Worm (Caenorhabditis elegans) whole organism, L2 larva: ENCODE data around the gene abhd-5.2.

Experiments
- C34F6.9 ChIP-seq: fragments of 150-350 bp; optimal IDR thresholded peaks from 2 replicates; lab custom pipeline; 2014; ENCODE audit warnings: missing biosample characterization, missing genetic modification characterization
- F13H6.1 ChIP-seq: sonication (generic microtip); optimal IDR thresholded peaks from 2 replicates; lab custom pipeline; 2016; ENCODE audit warnings: missing genetic modification characterization, missing compliant biosample characterization
- Y55F3AM.14 ChIP-seq: fragments of 200-800 bp; sonication (Bioruptor generic); optimal IDR thresholded peaks from 2 replicates; lab custom pipeline; 2018; ENCODE audit warnings: mild to moderate bottlenecking, missing genetic modification characterization, missing compliant biosample characterization
- ZK546.5 ChIP-seq: sonication (generic microtip); optimal IDR thresholded peaks from 2 replicates; lab custom pipeline; 2017; ENCODE audit warnings: missing biosample characterization, missing genetic modification characterization
- alr-1 ChIP-seq: fragments of 150-350 bp; optimal IDR thresholded peaks from 2 replicates; lab custom pipeline; 2014; ENCODE audit warnings: missing biosample characterization, missing genetic modification characterization
- aly-2 ChIP-seq: fragments of 150-350 bp; optimal IDR thresholded peaks from 2 replicates; lab custom pipeline; 2014; ENCODE audit warnings: missing biosample characterization, missing genetic modification characterization
- ama-1 ChIP-seq: fragments of 150-350 bp; optimal IDR thresholded peaks from 2 replicates; lab custom pipeline; 2018; ENCODE audit warnings: inconsistent platforms
- blmp-1 ChIP-seq: sonication (generic microtip); optimal IDR thresholded peaks from 2 replicates; lab custom pipeline; 2017; ENCODE audit warnings: missing genetic modification characterization, mild to moderate bottlenecking, missing compliant biosample characterization, antibody characterized with exemption, moderate library complexity; ENCODE audit not compliant: insufficient read depth
- ceh-82 ChIP-seq: fragments of 150-350 bp; optimal IDR thresholded peaks from 2 replicates; lab custom pipeline; 2014; ENCODE audit warnings: missing biosample characterization, missing genetic modification characterization
- crh-2 ChIP-seq: sonication (generic microtip); optimal IDR thresholded peaks from 2 replicates; lab custom pipeline; 2017; ENCODE audit warnings: missing biosample characterization, missing genetic modification characterization
- dmd-4 ChIP-seq: sonication (generic microtip); optimal IDR thresholded peaks from 2 replicates; lab custom pipeline; 2017; ENCODE audit warnings: missing biosample characterization, missing genetic modification characterization
- egl-27 ChIP-seq: sonication (generic microtip); optimal IDR thresholded peaks from 3 replicates; lab custom pipeline; 2017; ENCODE audit warnings: missing biosample characterization, missing genetic modification reagents, missing genetic modification characterization
- elt-1 ChIP-seq: fragments of 150-350 bp; optimal IDR thresholded peaks from 2 replicates; lab custom pipeline; 2014; ENCODE audit warnings: missing biosample characterization, missing genetic modification characterization
- elt-3 ChIP-seq: sonication (generic microtip); optimal IDR thresholded peaks from 2 replicates; lab custom pipeline; 2017; ENCODE audit warnings: missing biosample characterization, missing genetic modification characterization
- fos-1 ChIP-seq: fragments of 150-350 bp; optimal IDR thresholded peaks from 2 replicates; lab custom pipeline; 2014; ENCODE audit warnings: missing biosample characterization, missing genetic modification characterization
- lin-11 ChIP-seq: fragments of 150-350 bp; sonication (generic microtip); optimal IDR thresholded peaks from 2 replicates; lab custom pipeline; 2014; ENCODE audit warnings: missing biosample characterization, missing genetic modification characterization, inconsistent platforms, mixed read lengths
- lin-13 ChIP-seq: fragments of 150-350 bp; optimal IDR thresholded peaks from 2 replicates; lab custom pipeline; 2014; ENCODE audit warnings: missing biosample characterization, missing genetic modification reagents, missing genetic modification characterization
- lin-39 ChIP-seq: fragments of 150-350 bp; optimal IDR thresholded peaks from 2 replicates; lab custom pipeline; 2014; ENCODE audit warnings: missing biosample characterization, missing genetic modification reagents, missing genetic modification characterization
- lsy-2 ChIP-seq, 2 experiments: fragments of 150-350 bp in 1 of 2; sonication (generic microtip) in 1 of 2; optimal IDR thresholded peaks; 2 replicates each; lab custom pipeline; 2014 to 2017; ENCODE audit warnings: missing biosample characterization in 2 of 2, missing genetic modification characterization in 2 of 2
- mdl-1 ChIP-seq, 2 experiments: fragments of 150-350 bp in 1 of 2; sonication (generic microtip) in 1 of 2; optimal IDR thresholded peaks; 2 replicates each; lab custom pipeline; 2017; ENCODE audit warnings: missing biosample characterization in 2 of 2, missing genetic modification characterization in 2 of 2
- nhr-10 ChIP-seq: sonication (generic microtip); optimal IDR thresholded peaks from 2 replicates; lab custom pipeline; 2017; ENCODE audit warnings: missing biosample characterization, missing genetic modification characterization
- nhr-12 ChIP-seq: fragments of 150-350 bp; optimal IDR thresholded peaks from 2 replicates; lab custom pipeline; 2014; ENCODE audit warnings: missing biosample characterization, missing genetic modification characterization
- nhr-129 ChIP-seq: fragments of 150-350 bp; optimal IDR thresholded peaks from 2 replicates; lab custom pipeline; 2014; ENCODE audit warnings: missing biosample characterization, missing genetic modification characterization
- nhr-21 ChIP-seq: fragments of 150-350 bp; optimal IDR thresholded peaks from 2 replicates; lab custom pipeline; 2014; ENCODE audit warnings: missing biosample characterization, missing genetic modification characterization
- nhr-25 ChIP-seq: fragments of 150-350 bp; sonication (generic microtip); optimal IDR thresholded peaks from 3 replicates; lab custom pipeline; 2014; ENCODE audit warnings: missing biosample characterization, missing genetic modification characterization
- nhr-6 ChIP-seq: fragments of 150-350 bp; optimal IDR thresholded peaks from 2 replicates; lab custom pipeline; 2014; ENCODE audit warnings: missing biosample characterization, missing genetic modification characterization
- nhr-77 ChIP-seq: fragments of 150-350 bp; optimal IDR thresholded peaks from 2 replicates; lab custom pipeline; 2014; ENCODE audit warnings: missing biosample characterization, missing genetic modification characterization
- peb-1 ChIP-seq: fragments of 150-350 bp; optimal IDR thresholded peaks from 2 replicates; lab custom pipeline; 2014; ENCODE audit warnings: missing biosample characterization, missing genetic modification characterization
- sem-4 ChIP-seq: fragments of 150-350 bp; optimal IDR thresholded peaks from 2 replicates; lab custom pipeline; 2014; ENCODE audit warnings: missing biosample characterization, missing genetic modification reagents, missing genetic modification characterization
- skn-1 ChIP-seq: sonication (generic microtip); optimal IDR thresholded peaks from 2 replicates; lab custom pipeline; 2017; ENCODE audit warnings: missing biosample characterization, missing genetic modification characterization
- sma-3 ChIP-seq: sonication (generic microtip); optimal IDR thresholded peaks from 2 replicates; lab custom pipeline; 2016; ENCODE audit warnings: missing genetic modification reagents, missing genetic modification characterization, missing compliant biosample characterization
- snpc-4 ChIP-seq: fragments of 150-350 bp; optimal IDR thresholded peaks from 2 replicates; lab custom pipeline; 2014; ENCODE audit warnings: missing biosample characterization, missing genetic modification characterization
- unc-55 ChIP-seq: fragments of 150-350 bp; sonication (generic microtip); optimal IDR thresholded peaks from 3 replicates; lab custom pipeline; 2014; ENCODE audit warnings: missing biosample characterization, missing genetic modification reagents, missing genetic modification characterization
- zag-1 ChIP-seq: fragments of 150-350 bp; optimal IDR thresholded peaks from 2 replicates; lab custom pipeline; 2014; ENCODE audit warnings: missing biosample characterization, missing genetic modification characterization
- ztf-1 ChIP-seq: fragments of 200-800 bp; sonication (Bioruptor generic); conservative IDR thresholded peaks from 2 replicates; pipeline ENCODE4 v1.3.6; 2022; ENCODE audit warnings: missing genetic modification characterization, missing compliant biosample characterization
- ztf-11 ChIP-seq: sonication (generic microtip); optimal IDR thresholded peaks from 2 replicates; lab custom pipeline; 2017; ENCODE audit warnings: missing biosample characterization, missing genetic modification characterization
- ztf-4 ChIP-seq: fragments of 150-350 bp; optimal IDR thresholded peaks from 2 replicates; lab custom pipeline; 2014; ENCODE audit warnings: missing biosample characterization, missing genetic modification characterization

abhd-5.2 gene

ce11 chrV:4800794-4801193, 43.7 kb upstream of the abhd-5.2 start, which contains the start of gene R02F11.1:
R02F11.1 (plus strand) TSS chrV:4801094.
- TF ChIP-seq egl-27 = no peak

- TF ChIP-seq C34F6.9 (tag; lab: Kevin White, UChicago) (no peak), alr-1 (tag; lab: Kevin White, UChicago) (no peak), sem-4 (tag; lab: Kevin White, UChicago) (no peak), F13H6.1 (tag; lab: Kevin White, UChicago) (no peak), crh-2 (tag; lab: Kevin White, UChicago) (no peak)
Observed at ce11 chrV:4801943-4802342, 42.5 kb upstream of the abhd-5.2 start.

- TF ChIP-seq ama-1 (lab: Kevin White, UChicago) = no peak
- TF ChIP-seq ztf-4 (tag; lab: Kevin White, UChicago) = no peak
- TF ChIP-seq ztf-11 = no peak
Observed at ce11 chrV:4805847-4806246, 38.6 kb upstream of the abhd-5.2 start, which contains the start of gene R02F11.3. R02F11.3 (minus strand) TSS chrV:4805947.

- TF ChIP-seq blmp-1 (peak; percentile 1), ztf-4 (tag; lab: Kevin White, UChicago) (peak; percentile 22), nhr-6 (tag; lab: Kevin White, UChicago) (no peak)
Observed at ce11 chrV:4806859-4807258, 37.6 kb upstream of the abhd-5.2 start.

- TF ChIP-seq zag-1 (tag; lab: Kevin White, UChicago) (peak; percentile 59), nhr-25 (tag; lab: Kevin White, UChicago) (no peak), dmd-4 (no peak), snpc-4 (tag; lab: Kevin White, UChicago) (no peak), nhr-10 (no peak), nhr-77 (tag; lab: Kevin White, UChicago) (no peak), nhr-21 (tag; lab: Kevin White, UChicago) (no peak), ceh-82 (tag; lab: Kevin White, UChicago) (no peak), nhr-129 (tag; lab: Kevin White, UChicago) (peak; percentile 67), fos-1 (tag; lab: Kevin White, UChicago) (no peak), crh-2 (tag; lab: Kevin White, UChicago) (peak; percentile 8), lin-13 (GFP tag; lab: Kevin White, UChicago) (peak; percentile 48), unc-55 (GFP tag; lab: Kevin White, UChicago) (peak; percentile 81), elt-3 (tag; lab: Kevin White, UChicago) (no peak), Y55F3AM.14 (peak; percentile 31), lsy-2 (tag; optimal IDR thresholded peaks at IDR 0.05; lab: Kevin White, UChicago) (peak in 1 of 2 experiments; percentile 55), peb-1 (tag; lab: Kevin White, UChicago) (no peak), skn-1 (tag; lab: Kevin White, UChicago) (no peak), F13H6.1 (tag; lab: Kevin White, UChicago) (peak; percentile 49), aly-2 (tag; lab: Kevin White, UChicago) (no peak), ztf-4 (tag; lab: Kevin White, UChicago) (no peak), ztf-1 (GFP tag; lab: Robert Waterston, UW) (no peak), mdl-1 (tag; optimal IDR thresholded peaks at IDR 0.05; lab: Kevin White, UChicago) (no peak), ZK546.5 (tag; lab: Kevin White, UChicago) (no peak), lin-39 (tag; lab: Kevin White, UChicago) (no peak), C34F6.9 (tag; lab: Kevin White, UChicago) (peak; percentile 76), ama-1 (lab: Kevin White, UChicago) (no peak), elt-1 (no peak), sma-3 (GFP tag; lab: Kevin White, UChicago) (no peak), blmp-1 (no peak), ztf-11 (no peak), lin-11 (tag; lab: Kevin White, UChicago) (peak; percentile 41), nhr-12 (no peak)
Observed at ce11 chrV:4810653-4811052, 33.8 kb upstream of the abhd-5.2 start.
